Fruit fly (Drosophila melanogaster) whole organism, embryonic: Measurements from ENCODE around the gene CG17855.

Experiments
- Bteb2 ChIP-seq: fragments of 200-800 bp; sonication (Bioruptor generic); optimal IDR thresholded peaks from 2 replicates; lab custom pipeline; 2016; ENCODE audit warnings: missing biosample characterization, missing genetic modification characterization
- CG10366 ChIP-seq: fragments of 200-800 bp; sonication (Bioruptor generic); IDR thresholded peaks from 2 replicates; pipeline ENCODE4 v1.3.6; 2022; ENCODE audit warnings: missing biosample characterization, missing genetic modification characterization
- CG11085 ChIP-seq: fragments of 200-800 bp; sonication (Bioruptor generic); IDR thresholded peaks from 2 replicates; pipeline ENCODE4 v1.3.6; 2022; ENCODE audit warnings: missing biosample characterization, missing genetic modification characterization
- CG12391 ChIP-seq: fragments of 200-800 bp; sonication (Bioruptor generic); optimal IDR thresholded peaks from 3 replicates; lab custom pipeline; 2018; ENCODE audit warnings: missing biosample characterization, mild to moderate bottlenecking, missing genetic modification characterization, moderate library complexity
- CG13296 ChIP-seq: fragments of 200-800 bp; sonication (Bioruptor generic); optimal IDR thresholded peaks from 3 replicates; lab custom pipeline; 2018; ENCODE audit warnings: missing biosample characterization, mild to moderate bottlenecking, missing genetic modification characterization
- CG14860 ChIP-seq: fragments of 200-800 bp; sonication (Bioruptor generic); IDR thresholded peaks from 3 replicates; pipeline ENCODE4 v1.3.6; 2022; ENCODE audit warnings: missing biosample characterization, missing genetic modification characterization; ENCODE audit not compliant: partially characterized antibody
- CG15514 ChIP-seq: fragments of 200-800 bp; sonication (Bioruptor generic); optimal IDR thresholded peaks from 3 replicates; lab custom pipeline; 2017; ENCODE audit warnings: missing biosample characterization, missing genetic modification characterization, mild to moderate bottlenecking, moderate library complexity, missing genetic modification reagents
- CG1647 ChIP-seq: fragments of 200-800 bp; sonication (Bioruptor generic); optimal IDR thresholded peaks from 3 replicates; lab custom pipeline; 2016; ENCODE audit warnings: missing biosample characterization, missing genetic modification characterization
- CG18764 ChIP-seq: fragments of 200-800 bp; sonication (Bioruptor generic); optimal IDR thresholded peaks from 3 replicates; lab custom pipeline; 2016; ENCODE audit warnings: missing biosample characterization, missing genetic modification characterization
- CG2678 ChIP-seq: fragments of 200-800 bp; sonication (Bioruptor generic); optimal IDR thresholded peaks from 3 replicates; lab custom pipeline; 2019; ENCODE audit warnings: missing biosample characterization, mild to moderate bottlenecking, missing genetic modification characterization, moderate library complexity
- CG31365 ChIP-seq: fragments of 200-800 bp; sonication (Bioruptor generic); optimal IDR thresholded peaks from 2 replicates; lab custom pipeline; 2018; ENCODE audit warnings: missing biosample characterization, mild to moderate bottlenecking, missing genetic modification characterization
- CG32532 ChIP-seq: fragments of 200-800 bp; sonication (Bioruptor generic); IDR thresholded peaks from 2 replicates; pipeline ENCODE4 v1.3.6; 2022; ENCODE audit warnings: missing biosample characterization, missing genetic modification characterization
- CG4328 ChIP-seq: fragments of 200-800 bp; sonication (Bioruptor generic); optimal IDR thresholded peaks from 3 replicates; lab custom pipeline; 2017; ENCODE audit warnings: missing biosample characterization, missing genetic modification reagents, missing genetic modification characterization
- CG7556 ChIP-seq: fragments of 200-800 bp; sonication (Bioruptor generic); optimal IDR thresholded peaks from 2 replicates; lab custom pipeline; 2017; ENCODE audit warnings: missing biosample characterization, mild to moderate bottlenecking, missing genetic modification characterization
- CG8944 ChIP-seq: fragments of 200-800 bp; sonication (Bioruptor generic); optimal IDR thresholded peaks from 3 replicates; lab custom pipeline; 2016; ENCODE audit warnings: missing biosample characterization, missing genetic modification characterization
- CG9797 ChIP-seq: fragments of 200-800 bp; sonication (Bioruptor generic); optimal IDR thresholded peaks from 3 replicates; lab custom pipeline; 2018; ENCODE audit warnings: missing biosample characterization, mild to moderate bottlenecking, missing genetic modification characterization
- D ChIP-seq, 2 experiments: fragments of 200-800 bp in 1 of 2; fragments of >200 bp in 1 of 2; sonication (Bioruptor generic) in 1 of 2; optimal IDR thresholded peaks; 2 replicates in 1 of 2; 3 replicates in 1 of 2; lab custom pipeline; 2017; ENCODE audit warnings: mild to moderate bottlenecking in 1 of 2, missing biosample characterization in 1 of 2, missing genetic modification characterization in 1 of 2, missing genetic modification reagents in 1 of 2
- D19A ChIP-seq: fragments of 200-800 bp; optimal IDR thresholded peaks from 3 replicates; lab custom pipeline; 2019; ENCODE audit warnings: missing biosample characterization, mild to moderate bottlenecking, missing genetic modification characterization, moderate library complexity
- Doc3 ChIP-seq: fragments of 200-800 bp; sonication (Bioruptor generic); IDR thresholded peaks from 3 replicates; pipeline ENCODE4 v1.3.6; 2022; ENCODE audit warnings: missing biosample characterization, missing genetic modification characterization; ENCODE audit not compliant: partially characterized antibody
- Gsc ChIP-seq: fragments of 200-800 bp; sonication (Bioruptor generic); IDR thresholded peaks from 2 replicates; pipeline ENCODE4 v1.3.6; 2022; ENCODE audit warnings: missing biosample characterization, missing genetic modification characterization
- H15 ChIP-seq: fragments of 200-800 bp; sonication (Bioruptor generic); IDR thresholded peaks from 3 replicates; pipeline ENCODE4 v1.3.6; 2022; ENCODE audit warnings: missing biosample characterization, missing genetic modification characterization
- HHEX ChIP-seq: fragments of 200-800 bp; sonication (Bioruptor generic); optimal IDR thresholded peaks from 3 replicates; lab custom pipeline; 2017; ENCODE audit warnings: missing biosample characterization, mild to moderate bottlenecking, missing genetic modification characterization, missing genetic modification reagents
- HLH54F ChIP-seq: fragments of 200-800 bp; sonication (Bioruptor generic); optimal IDR thresholded peaks from 3 replicates; lab custom pipeline; 2016; ENCODE audit warnings: missing biosample characterization, missing genetic modification characterization
- Hmr ChIP-seq: fragments of 200-800 bp; sonication (Bioruptor generic); optimal IDR thresholded peaks from 3 replicates; lab custom pipeline; 2017; ENCODE audit warnings: mild to moderate bottlenecking, missing biosample characterization, missing genetic modification reagents, missing genetic modification characterization
- Hr78 ChIP-seq, 2 experiments: fragments of 200-800 bp in 1 of 2; fragments of >200 bp in 1 of 2; sonication (Bioruptor generic) in 1 of 2; optimal IDR thresholded peaks; 2 replicates each; lab custom pipeline; 2017 to 2019; ENCODE audit warnings: missing biosample characterization in 2 of 2, missing genetic modification characterization in 2 of 2, mild to moderate bottlenecking in 1 of 2, moderate library complexity in 1 of 2
- Lpt ChIP-seq: fragments of >200 bp; optimal IDR thresholded peaks from 2 replicates; lab custom pipeline; 2018; ENCODE audit warnings: missing biosample characterization, missing genetic modification characterization
- Mrtf ChIP-seq: fragments of 200-800 bp; sonication (Bioruptor generic); IDR thresholded peaks from 3 replicates; pipeline ENCODE4 v1.3.6; 2022; ENCODE audit warnings: missing biosample characterization, missing genetic modification characterization
- NC2α ChIP-seq: fragments of 200-800 bp; sonication (Bioruptor generic); optimal IDR thresholded peaks from 2 replicates; lab custom pipeline; 2016; ENCODE audit warnings: missing biosample characterization, missing genetic modification characterization
- NC2β ChIP-seq: fragments of 200-800 bp; sonication (Bioruptor generic); optimal IDR thresholded peaks from 2 replicates; lab custom pipeline; 2016; ENCODE audit warnings: missing biosample characterization, missing genetic modification characterization
- Poxn ChIP-seq: fragments of 200-800 bp; sonication (Bioruptor generic); IDR thresholded peaks from 2 replicates; pipeline ENCODE4 v1.3.6; 2022; ENCODE audit warnings: missing biosample characterization, missing genetic modification characterization
- Six4 ChIP-seq: fragments of 200-800 bp; sonication (Bioruptor generic); optimal IDR thresholded peaks from 2 replicates; lab custom pipeline; 2016; ENCODE audit warnings: missing biosample characterization, missing genetic modification characterization
- Spps ChIP-seq: fragments of 200-800 bp; sonication (Bioruptor generic); optimal IDR thresholded peaks from 2 replicates; lab custom pipeline; 2018; ENCODE audit warnings: missing biosample characterization, mild to moderate bottlenecking, missing genetic modification characterization
- Trl ChIP-seq, 3 experiments: fragments of >200 bp in 2 of 3; fragments of 200-800 bp in 1 of 3; sonication (Bioruptor generic) in 1 of 3; optimal IDR thresholded peaks; 2 replicates in 1 of 3; 3 replicates in 2 of 3; lab custom pipeline; 2016 to 2017; ENCODE audit warnings: missing biosample characterization in 1 of 3, missing genetic modification characterization in 1 of 3
- aop ChIP-seq: fragments of 200-800 bp; sonication (Bioruptor generic); IDR thresholded peaks from 2 replicates; pipeline ENCODE4 v1.3.6; 2022; ENCODE audit warnings: missing biosample characterization, missing genetic modification characterization
- ap ChIP-seq: fragments of 200-800 bp; sonication (Bioruptor generic); IDR thresholded peaks from 2 replicates; pipeline ENCODE4 v1.3.6; 2022; ENCODE audit warnings: missing biosample characterization, missing genetic modification characterization
- caup ChIP-seq: fragments of 200-800 bp; sonication (Bioruptor generic); optimal IDR thresholded peaks from 3 replicates; lab custom pipeline; 2017; ENCODE audit warnings: missing biosample characterization, mild to moderate bottlenecking, missing genetic modification characterization, moderate library complexity; ENCODE audit not compliant: severe bottlenecking
- chn ChIP-seq: fragments of 200-800 bp; sonication (Bioruptor generic); optimal IDR thresholded peaks from 2 replicates; lab custom pipeline; 2016; ENCODE audit warnings: missing biosample characterization, missing genetic modification characterization
- disco-r ChIP-seq: fragments of 200-800 bp; sonication (Bioruptor generic); optimal IDR thresholded peaks from 2 replicates; lab custom pipeline; 2016; ENCODE audit warnings: missing biosample characterization, missing genetic modification characterization
- dmrt99B ChIP-seq: fragments of 200-800 bp; sonication (Bioruptor generic); optimal IDR thresholded peaks from 2 replicates; lab custom pipeline; 2018; ENCODE audit warnings: missing biosample characterization, mild to moderate bottlenecking, missing genetic modification characterization, moderate library complexity
- fd102C ChIP-seq: fragments of 200-800 bp; sonication (Bioruptor generic); optimal IDR thresholded peaks from 2 replicates; lab custom pipeline; 2018; ENCODE audit warnings: missing biosample characterization, mild to moderate bottlenecking, missing genetic modification characterization, moderate library complexity
- fu2 ChIP-seq: fragments of 200-800 bp; sonication (Bioruptor generic); optimal IDR thresholded peaks from 2 replicates; lab custom pipeline; 2016; ENCODE audit warnings: missing biosample characterization, missing genetic modification characterization
- luna ChIP-seq: fragments of 200-800 bp; sonication (Bioruptor generic); optimal IDR thresholded peaks from 2 replicates; lab custom pipeline; 2016; ENCODE audit warnings: missing biosample characterization, missing genetic modification characterization
- pb ChIP-seq: fragments of 200-800 bp; sonication (Bioruptor generic); optimal IDR thresholded peaks from 3 replicates; lab custom pipeline; 2016; ENCODE audit warnings: missing biosample characterization, missing genetic modification characterization
- ro ChIP-seq: fragments of 200-800 bp; sonication (Bioruptor generic); IDR thresholded peaks from 2 replicates; pipeline ENCODE4 v1.3.6; 2022; ENCODE audit warnings: missing biosample characterization, missing genetic modification characterization
- salm ChIP-seq: fragments of 200-800 bp; sonication (Bioruptor generic); optimal IDR thresholded peaks from 2 replicates; lab custom pipeline; 2018; ENCODE audit warnings: missing biosample characterization, mild to moderate bottlenecking, missing genetic modification characterization
- sens-2 ChIP-seq: fragments of 200-800 bp; sonication (Bioruptor generic); IDR thresholded peaks from 2 replicates; pipeline ENCODE4 v1.3.6; 2022; ENCODE audit warnings: missing biosample characterization, missing genetic modification characterization
- sna ChIP-seq: fragments of 200-800 bp; sonication (Bioruptor generic); IDR thresholded peaks from 2 replicates; pipeline ENCODE4 v1.3.6; 2022; ENCODE audit warnings: missing biosample characterization, missing genetic modification characterization; ENCODE audit not compliant: partially characterized antibody
- wek ChIP-seq: fragments of 200-800 bp; sonication (Bioruptor generic); optimal IDR thresholded peaks from 3 replicates; lab custom pipeline; 2018; ENCODE audit warnings: missing biosample characterization, mild to moderate bottlenecking, missing genetic modification characterization, moderate library complexity
- zf30C ChIP-seq: fragments of 200-800 bp; sonication (Bioruptor generic); optimal IDR thresholded peaks from 3 replicates; lab custom pipeline; 2018; ENCODE audit warnings: missing biosample characterization, mild to moderate bottlenecking, missing genetic modification characterization

The CG17855 gene

dm6 chr2L:9576269-9576933 is 36.1 kb downstream of the CG17855 start, which contains the start of gene Mtpalpha (continued):
- TF ChIP-seq NC2β (peak; percentile 23), chn (GFP tag; lab: Kevin White, UChicago) (no peak), CG4328 (GFP tag; lab: Kevin White, UChicago) (no peak), CG32532 (peak; percentile 71), CG10366 (GFP tag; lab: Robert Waterston, UW) (peak; percentile 32; the same call in 1 of the 2 replicates), Doc3 (GFP tag; lab: Robert Waterston, UW) (no peak), Poxn (GFP tag; lab: Robert Waterston, UW) (no peak), CG11085 (GFP tag; lab: Robert Waterston, UW) (no peak), Spps (tag; lab: Kevin White, UChicago) (no peak), CG1647 (GFP tag; lab: Kevin White, UChicago) (no peak), CG12391 (tag; lab: Kevin White, UChicago) (peak; percentile 44), Gsc (no peak), Hmr (GFP tag; lab: Kevin White, UChicago) (peak; percentile 74), Mrtf (GFP tag; lab: Robert Waterston, UW) (no peak), Bteb2 (no peak), pb (GFP tag; lab: Kevin White, UChicago) (no peak), luna (GFP tag; lab: Kevin White, UChicago) (no peak), CG15514 (GFP tag; lab: Kevin White, UChicago) (peak; percentile 0), wek (no peak), CG18764 (GFP tag; lab: Kevin White, UChicago) (no peak), ap (GFP tag; lab: Robert Waterston, UW) (no peak), Six4 (GFP tag; lab: Kevin White, UChicago) (no peak), zf30C (GFP tag; lab: Kevin White, UChicago) (no peak), NC2α (GFP tag; lab: Kevin White, UChicago) (no peak), CG9797 (GFP tag; lab: Kevin White, UChicago) (peak; percentile 86), sens-2 (GFP tag; lab: Robert Waterston, UW) (no peak), fd102C (GFP tag; lab: Kevin White, UChicago) (no peak), Lpt (GFP tag; lab: Kevin White, UChicago) (no peak), aop (no peak), Hr78 (GFP tag; optimal IDR thresholded peaks at IDR 0.05; lab: Kevin White, UChicago) (peak in 1 of 2 experiments; percentile 36), CG2678 (tag; lab: Kevin White, UChicago) (no peak), salm (tag; lab: Kevin White, UChicago) (peak; percentile 6), Trl (optimal IDR thresholded peaks at IDR 0.05; lab: Kevin White, UChicago) (peak in 1 of 2 experiments; percentile 13), Trl (GFP tag; optimal IDR thresholded peaks at IDR 0.05; lab: Kevin White, UChicago) (peak; percentile 27), caup (GFP tag; lab: Kevin White, UChicago) (peak; percentile 26), sna (GFP tag; lab: Robert Waterston, UW) (no peak), disco-r (GFP tag; lab: Kevin White, UChicago) (no peak), CG8944 (GFP tag; lab: Kevin White, UChicago) (peak; percentile 4), D19A (tag; lab: Kevin White, UChicago) (no peak), fu2 (GFP tag; lab: Kevin White, UChicago) (no peak), ro (GFP tag; lab: Robert Waterston, UW) (no peak), CG14860 (GFP tag; lab: Robert Waterston, UW) (no peak), dmrt99B (tag; lab: Kevin White, UChicago) (peak; percentile 1), HHEX (peak; percentile 31), D (optimal IDR thresholded peaks at IDR 0.05; lab: Kevin White, UChicago) (no peak), D (GFP tag; optimal IDR thresholded peaks at IDR 0.05; lab: Kevin White, UChicago) (no peak), CG7556 (no peak), CG31365 (tag; lab: Kevin White, UChicago) (no peak), HLH54F (GFP tag; lab: Kevin White, UChicago) (peak; percentile 14), H15 (GFP tag; lab: Robert Waterston, UW) (no peak), CG13296 (peak; percentile 40)
